Worm (Caenorhabditis elegans) whole organism, mixed stage, embryonic: ENCODE data around the gene ZC196.2.

ENCODE experiments used
- M03D4.4 ChIP-seq: sonication (generic microtip); optimal IDR thresholded peaks from 2 replicates; lab custom pipeline; 2017; ENCODE audit warnings: mild to moderate bottlenecking, missing genetic modification characterization, missing compliant biosample characterization
- bed-3 ChIP-seq: fragments of 200-800 bp; sonication (Bioruptor generic); optimal IDR thresholded peaks from 3 replicates; lab custom pipeline; 2018; ENCODE audit warnings: mild to moderate bottlenecking, missing genetic modification characterization, moderate library complexity, missing compliant biosample characterization
- blmp-1 ChIP-seq: fragments of 150-350 bp; optimal IDR thresholded peaks from 2 replicates; lab custom pipeline; 2014; ENCODE audit warnings: missing biosample characterization, missing genetic modification characterization
- ceh-39 ChIP-seq: fragments of 150-350 bp; optimal IDR thresholded peaks from 2 replicates; lab custom pipeline; 2014; ENCODE audit warnings: missing biosample characterization, missing genetic modification characterization
- ceh-43 ChIP-seq: fragments of 200-800 bp; sonication (Bioruptor generic); optimal IDR thresholded peaks from 2 replicates; lab custom pipeline; 2018; ENCODE audit warnings: mild to moderate bottlenecking, missing genetic modification characterization, moderate library complexity, missing compliant biosample characterization
- ceh-83 ChIP-seq: fragments of 200-800 bp; sonication (Bioruptor generic); optimal IDR thresholded peaks from 2 replicates; lab custom pipeline; 2018; ENCODE audit warnings: mild to moderate bottlenecking, missing genetic modification characterization, missing compliant biosample characterization
- ces-1 ChIP-seq: fragments of 150-350 bp; optimal IDR thresholded peaks from 2 replicates; lab custom pipeline; 2014; ENCODE audit warnings: missing biosample characterization, missing genetic modification reagents, missing genetic modification characterization
- cnd-1 ChIP-seq: fragments of 200-800 bp; sonication (Bioruptor generic); optimal IDR thresholded peaks from 2 replicates; lab custom pipeline; 2018; ENCODE audit warnings: mild to moderate bottlenecking, missing genetic modification characterization, missing compliant biosample characterization
- drap-1 ChIP-seq: fragments of 200-800 bp; sonication (Bioruptor generic); optimal IDR thresholded peaks from 3 replicates; lab custom pipeline; 2018; ENCODE audit warnings: mild to moderate bottlenecking, missing genetic modification characterization, missing compliant biosample characterization
- elt-1 ChIP-seq: sonication (generic microtip); optimal IDR thresholded peaks from 2 replicates; lab custom pipeline; 2017; ENCODE audit warnings: missing genetic modification characterization, mild to moderate bottlenecking, missing compliant biosample characterization, antibody characterized with exemption, moderate library complexity, borderline replicate concordance; ENCODE audit not compliant: insufficient read depth
- elt-3 ChIP-seq: fragments of 150-350 bp; optimal IDR thresholded peaks from 2 replicates; lab custom pipeline; 2014; ENCODE audit warnings: missing biosample characterization, missing genetic modification characterization
- flh-1 ChIP-seq: fragments of 200-800 bp; sonication (Bioruptor generic); optimal IDR thresholded peaks from 2 replicates; lab custom pipeline; 2018; ENCODE audit warnings: mild to moderate bottlenecking, missing genetic modification characterization, moderate library complexity, missing compliant biosample characterization
- ham-2 ChIP-seq: fragments of 200-800 bp; sonication (Bioruptor generic); optimal IDR thresholded peaks from 2 replicates; lab custom pipeline; 2018; ENCODE audit warnings: mild to moderate bottlenecking, missing genetic modification characterization, missing compliant biosample characterization
- hlh-1 ChIP-seq: fragments of 150-350 bp; optimal IDR thresholded peaks from 2 replicates; lab custom pipeline; 2014; ENCODE audit warnings: missing biosample characterization, missing genetic modification reagents, missing genetic modification characterization
- lin-13 ChIP-seq: fragments of 150-350 bp; optimal IDR thresholded peaks from 2 replicates; lab custom pipeline; 2014; ENCODE audit warnings: missing biosample characterization, missing genetic modification characterization
- lin-32 ChIP-seq: fragments of 200-800 bp; sonication (Bioruptor generic); optimal IDR thresholded peaks from 2 replicates; lab custom pipeline; 2018; ENCODE audit warnings: mild to moderate bottlenecking, missing genetic modification characterization, missing compliant biosample characterization
- lsy-2 ChIP-seq: fragments of 150-350 bp; optimal IDR thresholded peaks from 2 replicates; lab custom pipeline; 2014; ENCODE audit warnings: missing biosample characterization, missing genetic modification characterization
- mab-5 ChIP-seq: fragments of 150-350 bp; optimal IDR thresholded peaks from 2 replicates; lab custom pipeline; 2014; ENCODE audit warnings: missing biosample characterization, missing genetic modification characterization
- mep-1 ChIP-seq: fragments of 150-350 bp; optimal IDR thresholded peaks from 2 replicates; lab custom pipeline; 2017; ENCODE audit warnings: missing biosample characterization, missing genetic modification reagents, missing genetic modification characterization, inconsistent platforms
- mls-2 ChIP-seq: sonication (generic microtip); optimal IDR thresholded peaks from 2 replicates; lab custom pipeline; 2016; ENCODE audit warnings: mild to moderate bottlenecking, missing genetic modification characterization, moderate library complexity, missing compliant biosample characterization
- nhr-12 ChIP-seq: fragments of 150-350 bp; optimal IDR thresholded peaks from 2 replicates; lab custom pipeline; 2014; ENCODE audit warnings: missing biosample characterization, missing genetic modification characterization
- nhr-2 ChIP-seq: fragments of 150-350 bp; optimal IDR thresholded peaks from 2 replicates; lab custom pipeline; 2014; ENCODE audit warnings: missing biosample characterization, missing genetic modification characterization
- nhr-237 ChIP-seq: fragments of 150-350 bp; optimal IDR thresholded peaks from 2 replicates; lab custom pipeline; 2014; ENCODE audit warnings: missing biosample characterization, missing genetic modification characterization
- nhr-76 ChIP-seq: sonication (generic microtip); optimal IDR thresholded peaks from 2 replicates; lab custom pipeline; 2017; ENCODE audit warnings: missing biosample characterization, missing genetic modification characterization
- pha-4 ChIP-seq: fragments of 150-350 bp; optimal IDR thresholded peaks from 2 replicates; lab custom pipeline; 2018; ENCODE audit warnings: missing biosample characterization, missing genetic modification reagents, missing genetic modification characterization
- sem-2 ChIP-seq: fragments of 200-800 bp; sonication (Bioruptor generic); optimal IDR thresholded peaks from 2 replicates; lab custom pipeline; 2018; ENCODE audit warnings: mild to moderate bottlenecking, missing genetic modification characterization, missing compliant biosample characterization
- snpc-4 ChIP-seq: fragments of 150-350 bp; optimal IDR thresholded peaks from 2 replicates; lab custom pipeline; 2014; ENCODE audit warnings: missing biosample characterization, missing genetic modification characterization
- sptf-1 ChIP-seq: sonication (generic microtip); optimal IDR thresholded peaks from 2 replicates; lab custom pipeline; 2017; ENCODE audit warnings: mild to moderate bottlenecking, missing genetic modification characterization, moderate library complexity, missing compliant biosample characterization
- tbx-8 ChIP-seq: fragments of 200-800 bp; sonication (Bioruptor generic); optimal IDR thresholded peaks from 2 replicates; lab custom pipeline; 2018; ENCODE audit warnings: mild to moderate bottlenecking, missing genetic modification characterization, moderate library complexity, missing compliant biosample characterization
- unc-120 ChIP-seq: sonication (generic microtip); optimal IDR thresholded peaks from 2 replicates; lab custom pipeline; 2017; ENCODE audit warnings: missing genetic modification characterization, missing compliant biosample characterization; ENCODE audit not compliant: poor library complexity, severe bottlenecking
- unc-62 ChIP-seq: fragments of 150-350 bp; optimal IDR thresholded peaks from 2 replicates; lab custom pipeline; 2014; ENCODE audit warnings: missing biosample characterization, missing genetic modification reagents, missing genetic modification characterization
- zip-8 ChIP-seq: fragments of 150-350 bp; optimal IDR thresholded peaks from 2 replicates; lab custom pipeline; 2014; ENCODE audit warnings: missing biosample characterization, missing genetic modification characterization
- ztf-11 ChIP-seq: fragments of 150-350 bp; optimal IDR thresholded peaks from 2 replicates; lab custom pipeline; 2014; ENCODE audit warnings: missing biosample characterization, missing genetic modification characterization

The ZC196.2 gene

ce11 chrV:8729100-8729499 is 10.1 kb upstream of the ZC196.2 start, which contains the start of gene ZC196.5:
TSS of gene ZC196.5 (plus strand) at chrV:8729400.
- no peak for TF ChIP-seq ces-1 (GFP tag; lab: Kevin White, UChicago)
- TF ChIP-seq zip-8 (tag; lab: Kevin White, UChicago) = no peak
- no peak for TF ChIP-seq lin-32 (GFP tag; lab: Kevin White, UChicago)
- no peak for TF ChIP-seq pha-4
- TF ChIP-seq sem-2 (GFP tag; lab: Kevin White, UChicago) = no peak
- no peak for TF ChIP-seq mep-1 (tag; lab: Kevin White, UChicago)
- no peak for TF ChIP-seq snpc-4 (tag; lab: Kevin White, UChicago)
- no peak for TF ChIP-seq nhr-76 (tag; lab: Kevin White, UChicago)
- TF ChIP-seq mls-2 (tag; lab: Kevin White, UChicago) = no peak
- TF ChIP-seq lsy-2 (tag; lab: Kevin White, UChicago) = no peak
- no peak for TF ChIP-seq elt-3 (tag; lab: Kevin White, UChicago)
- TF ChIP-seq hlh-1 (tag; lab: Kevin White, UChicago) = no peak
- TF ChIP-seq bed-3 (GFP tag; lab: Kevin White, UChicago) = no peak
- TF ChIP-seq tbx-8 (GFP tag; lab: Kevin White, UChicago) = no peak
- no peak for TF ChIP-seq mab-5 (tag; lab: Kevin White, UChicago)
- TF ChIP-seq ztf-11 (tag; lab: Kevin White, UChicago) = no peak
- no peak for TF ChIP-seq blmp-1 (tag; lab: Kevin White, UChicago)
- TF ChIP-seq ceh-43 = no peak

DNA sequence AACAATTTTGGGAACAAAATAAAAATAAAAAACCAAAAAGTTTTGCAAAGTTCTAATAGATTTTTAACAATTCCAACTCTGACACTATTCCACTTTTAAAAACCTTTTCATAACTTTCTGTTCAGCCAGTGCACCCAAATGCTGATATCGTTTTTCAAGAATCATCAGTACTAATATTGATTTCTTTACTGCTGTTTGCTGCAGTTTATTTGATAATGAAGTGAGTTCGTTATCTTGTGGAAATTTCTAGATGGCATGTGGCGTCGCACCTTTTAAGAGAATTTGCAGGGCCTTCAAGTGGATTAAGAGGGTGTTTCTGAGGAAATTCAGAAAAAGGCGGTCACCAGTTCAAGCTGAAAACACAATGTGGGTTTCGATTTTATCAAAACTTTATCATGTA is 8.2 kb upstream of the ZC196.2 start:
- TF ChIP-seq unc-120 (no peak), lin-13 (tag; lab: Kevin White, UChicago) (no peak), sptf-1 (no peak), nhr-12 (tag; lab: Kevin White, UChicago) (no peak), cnd-1 (tag; lab: Kevin White, UChicago) (no peak), ham-2 (GFP tag; lab: Kevin White, UChicago) (no peak), zip-8 (tag; lab: Kevin White, UChicago) (no peak), tbx-8 (GFP tag; lab: Kevin White, UChicago) (no peak), unc-62 (GFP tag; lab: Kevin White, UChicago) (no peak), ceh-39 (tag; lab: Kevin White, UChicago) (no peak), drap-1 (GFP tag; lab: Kevin White, UChicago) (no peak), bed-3 (GFP tag; lab: Kevin White, UChicago) (no peak), pha-4 (no peak), ztf-11 (tag; lab: Kevin White, UChicago) (no peak), elt-3 (tag; lab: Kevin White, UChicago) (no peak), flh-1 (no peak), ceh-83 (GFP tag; lab: Kevin White, UChicago) (no peak), M03D4.4 (tag; lab: Kevin White, UChicago) (no peak)
- TF ChIP-seq, all 35 proteins: peak for 0

- no peak for TF ChIP-seq pha-4
- TF ChIP-seq unc-120 = no peak
- no peak for TF ChIP-seq drap-1 (GFP tag; lab: Kevin White, UChicago)
- TF ChIP-seq, all 35 proteins: peak for 0
These were observed 6.3 kb upstream of the ZC196.2 start, which contains the start of gene ZC196.4 for ce11 chrV:8732934-8733333. TSS of gene ZC196.4 (plus strand) at chrV:8733106.

DNA sequence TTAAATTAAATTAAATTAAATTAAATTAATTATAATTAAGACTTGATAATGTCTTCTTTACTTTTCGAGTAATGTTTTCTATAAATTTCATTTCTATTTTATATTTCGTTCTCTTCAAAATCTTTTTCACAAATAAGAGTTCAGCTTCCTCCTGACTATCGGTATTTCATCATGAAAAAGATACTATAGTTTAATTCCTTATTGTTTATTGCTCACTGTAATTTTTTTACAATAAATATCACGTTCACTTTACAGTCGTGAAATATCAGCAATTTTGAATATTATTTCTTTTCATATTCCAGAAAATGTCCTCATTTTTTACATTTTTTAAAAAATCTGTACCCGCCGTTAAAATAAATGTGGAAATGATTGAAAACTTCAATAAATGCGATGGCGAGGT is 2.9 kb upstream of the ZC196.2 start, which contains the start of gene ZC196.3:
Gene ZC196.3 (plus strand): TSS at position 301 of the 400 bp plus-strand sequence.
- TF ChIP-seq ces-1 (GFP tag; lab: Kevin White, UChicago) = no peak
- TF ChIP-seq nhr-237 (tag; lab: Kevin White, UChicago) = no peak
- no peak for TF ChIP-seq sem-2 (GFP tag; lab: Kevin White, UChicago)
- TF ChIP-seq mab-5 (tag; lab: Kevin White, UChicago) = no peak
- TF ChIP-seq bed-3 (GFP tag; lab: Kevin White, UChicago) = no peak
- TF ChIP-seq tbx-8 (GFP tag; lab: Kevin White, UChicago) = no peak
- TF ChIP-seq unc-62 (GFP tag; lab: Kevin White, UChicago) = no peak
- TF ChIP-seq sptf-1 = no peak
- TF ChIP-seq nhr-2 (tag; lab: Kevin White, UChicago) = no peak
- TF ChIP-seq elt-3 (tag; lab: Kevin White, UChicago) = no peak
- TF ChIP-seq elt-1 (tag; lab: Kevin White, UChicago) = no peak
- no peak for TF ChIP-seq drap-1 (GFP tag; lab: Kevin White, UChicago)
- TF ChIP-seq mls-2 (tag; lab: Kevin White, UChicago) = no peak
- no peak for TF ChIP-seq ztf-11 (tag; lab: Kevin White, UChicago)
- TF ChIP-seq flh-1 = no peak
- TF ChIP-seq ceh-83 (GFP tag; lab: Kevin White, UChicago) = no peak
- TF ChIP-seq unc-120 = no peak
- no peak for TF ChIP-seq mep-1 (tag; lab: Kevin White, UChicago)
- TF ChIP-seq lsy-2 (tag; lab: Kevin White, UChicago) = no peak
- TF ChIP-seq lin-32 (GFP tag; lab: Kevin White, UChicago) = no peak
